Fruit fly (Drosophila melanogaster) whole organism, embryonic: ENCODE results near the gene cyr.
A peak's percentile ranks its signal among the peaks of the same experiment; 100 is the strongest.

ENCODE experiments used
- CG10274 ChIP-seq: fragments of 200-800 bp; sonication (Bioruptor generic); optimal IDR thresholded peaks from 3 replicates; lab custom pipeline; 2017; ENCODE audit warnings: missing biosample characterization, mild to moderate bottlenecking, missing genetic modification characterization
- CG10462 ChIP-seq: fragments of 200-800 bp; sonication (Bioruptor generic); optimal IDR thresholded peaks from 2 replicates; lab custom pipeline; 2016; ENCODE audit warnings: missing biosample characterization, missing genetic modification characterization
- CG10959 ChIP-seq: fragments of 200-800 bp; sonication (Bioruptor generic); IDR thresholded peaks from 2 replicates; pipeline ENCODE4 v1.3.6; 2022; ENCODE audit warnings: missing biosample characterization, missing genetic modification characterization
- CG11247 ChIP-seq: fragments of 200-800 bp; sonication (Bioruptor generic); IDR thresholded peaks from 2 replicates; pipeline ENCODE4 v1.3.6; 2022; ENCODE audit warnings: missing biosample characterization, missing genetic modification characterization
- CG13123 ChIP-seq: fragments of 200-800 bp; sonication (Bioruptor generic); optimal IDR thresholded peaks from 2 replicates; lab custom pipeline; 2016; ENCODE audit warnings: missing biosample characterization, missing genetic modification characterization
- CG1529 ChIP-seq: fragments of 200-800 bp; sonication (Bioruptor generic); optimal IDR thresholded peaks from 3 replicates; lab custom pipeline; 2018; ENCODE audit warnings: missing biosample characterization, missing genetic modification characterization
- CG15514 ChIP-seq: fragments of 200-800 bp; sonication (Bioruptor generic); optimal IDR thresholded peaks from 3 replicates; lab custom pipeline; 2017; ENCODE audit warnings: missing biosample characterization, missing genetic modification characterization, mild to moderate bottlenecking, moderate library complexity, missing genetic modification reagents
- CG17361 ChIP-seq: fragments of 200-800 bp; sonication (Bioruptor generic); IDR thresholded peaks from 3 replicates; pipeline ENCODE4 v1.3.6; 2022; ENCODE audit warnings: missing biosample characterization, missing genetic modification characterization
- CG17802 ChIP-seq: fragments of 200-800 bp; sonication (Bioruptor generic); optimal IDR thresholded peaks from 2 replicates; lab custom pipeline; 2018; ENCODE audit warnings: missing biosample characterization, mild to moderate bottlenecking, missing genetic modification characterization, moderate library complexity
- CG17829 ChIP-seq: fragments of 200-800 bp; optimal IDR thresholded peaks from 2 replicates; lab custom pipeline; 2019; ENCODE audit warnings: missing biosample characterization, mild to moderate bottlenecking, missing genetic modification characterization, moderate library complexity
- CG18764 ChIP-seq: fragments of 200-800 bp; sonication (Bioruptor generic); optimal IDR thresholded peaks from 3 replicates; lab custom pipeline; 2016; ENCODE audit warnings: missing biosample characterization, missing genetic modification characterization
- CG31441 ChIP-seq: fragments of 200-800 bp; sonication (Bioruptor generic); IDR thresholded peaks from 2 replicates; pipeline ENCODE4 v1.3.6; 2022; ENCODE audit warnings: missing biosample characterization, missing genetic modification characterization
- CG32772 ChIP-seq: fragments of 200-800 bp; sonication (Bioruptor generic); IDR thresholded peaks from 2 replicates; pipeline ENCODE4 v1.3.6; 2022; ENCODE audit warnings: missing biosample characterization, missing genetic modification characterization
- CG34422 ChIP-seq: fragments of 200-800 bp; sonication (Bioruptor generic); IDR thresholded peaks from 3 replicates; pipeline ENCODE4 v1.3.6; 2022; ENCODE audit warnings: missing biosample characterization, missing genetic modification characterization
- CG3995 ChIP-seq: fragments of 200-800 bp; sonication (Bioruptor generic); optimal IDR thresholded peaks from 3 replicates; lab custom pipeline; 2016; ENCODE audit warnings: missing biosample characterization, missing genetic modification characterization
- CG6272 ChIP-seq: fragments of 200-800 bp; sonication (Bioruptor generic); IDR thresholded peaks from 2 replicates; pipeline ENCODE4 v1.3.6; 2022; ENCODE audit warnings: missing biosample characterization, missing genetic modification characterization
- CG6813 ChIP-seq: fragments of 200-800 bp; sonication (Bioruptor generic); optimal IDR thresholded peaks from 2 replicates; lab custom pipeline; 2017; ENCODE audit warnings: missing biosample characterization, missing genetic modification characterization, mild to moderate bottlenecking, moderate library complexity, missing genetic modification reagents
- CG7372 ChIP-seq: fragments of 200-800 bp; sonication (Bioruptor generic); IDR thresholded peaks from 2 replicates; pipeline ENCODE4 v1.3.6; 2022; ENCODE audit warnings: missing biosample characterization, missing genetic modification characterization
- CG8089 ChIP-seq: fragments of 200-800 bp; sonication (Bioruptor generic); optimal IDR thresholded peaks from 3 replicates; lab custom pipeline; 2016; ENCODE audit warnings: missing biosample characterization, missing genetic modification characterization
- CG9876 ChIP-seq: fragments of 200-800 bp; sonication (Bioruptor generic); optimal IDR thresholded peaks from 2 replicates; lab custom pipeline; 2016; ENCODE audit warnings: missing biosample characterization, missing genetic modification characterization
- Dip2 ChIP-seq: fragments of 200-800 bp; sonication (Bioruptor generic); IDR thresholded peaks from 2 replicates; pipeline ENCODE4 v1.3.6; 2022; ENCODE audit warnings: missing biosample characterization, missing genetic modification characterization
- Dp ChIP-seq: fragments of 200-800 bp; sonication (Bioruptor generic); optimal IDR thresholded peaks from 2 replicates; lab custom pipeline; 2018; ENCODE audit warnings: missing biosample characterization, mild to moderate bottlenecking, missing genetic modification characterization, moderate library complexity
- Fer1 ChIP-seq: fragments of 200-800 bp; sonication (Bioruptor generic); optimal IDR thresholded peaks from 2 replicates; lab custom pipeline; 2017; ENCODE audit warnings: missing biosample characterization, mild to moderate bottlenecking, missing genetic modification characterization
- HLH3B ChIP-seq: fragments of 200-800 bp; sonication (Bioruptor generic); IDR thresholded peaks from 2 replicates; pipeline ENCODE4 v1.3.6; 2022; ENCODE audit warnings: missing biosample characterization, missing genetic modification characterization
- HLH4C ChIP-seq: fragments of 200-800 bp; sonication (Bioruptor generic); IDR thresholded peaks from 3 replicates; pipeline ENCODE4 v1.3.6; 2022; ENCODE audit warnings: missing biosample characterization, missing genetic modification characterization; ENCODE audit not compliant: partially characterized antibody
- Hr39 ChIP-seq: fragments of >200 bp; optimal IDR thresholded peaks from 2 replicates; lab custom pipeline; 2017
- Lpt ChIP-seq: fragments of >200 bp; optimal IDR thresholded peaks from 2 replicates; lab custom pipeline; 2018; ENCODE audit warnings: missing biosample characterization, missing genetic modification characterization
- Mad ChIP-seq: fragments of 200-800 bp; sonication (Bioruptor generic); optimal IDR thresholded peaks from 2 replicates; lab custom pipeline; 2016; ENCODE audit warnings: missing biosample characterization, missing genetic modification characterization
- Mes4 ChIP-seq: fragments of 200-800 bp; sonication (Bioruptor generic); optimal IDR thresholded peaks from 2 replicates; lab custom pipeline; 2016; ENCODE audit warnings: missing biosample characterization, missing genetic modification characterization
- Nf-YB ChIP-seq: fragments of 200-800 bp; sonication (Bioruptor generic); optimal IDR thresholded peaks from 3 replicates; lab custom pipeline; 2019; ENCODE audit warnings: missing biosample characterization, mild to moderate bottlenecking, missing genetic modification characterization, moderate library complexity
- NfI ChIP-seq: fragments of 200-800 bp; sonication (Bioruptor generic); optimal IDR thresholded peaks from 3 replicates; lab custom pipeline; 2018; ENCODE audit warnings: missing biosample characterization, mild to moderate bottlenecking, missing genetic modification characterization, moderate library complexity
- Opbp ChIP-seq: fragments of 200-800 bp; sonication (Bioruptor generic); IDR thresholded peaks from 3 replicates; pipeline ENCODE4 v1.3.6; 2022; ENCODE audit warnings: missing biosample characterization, missing genetic modification characterization; ENCODE audit not compliant: partially characterized antibody
- Pdp1 ChIP-seq, 2 experiments: fragments of 200-800 bp; sonication (Bioruptor generic); optimal IDR thresholded peaks; 3 replicates each; lab custom pipeline; 2016; ENCODE audit warnings: missing biosample characterization in 2 of 2, missing genetic modification characterization in 2 of 2, mild to moderate bottlenecking in 1 of 2, moderate library complexity in 1 of 2
- bsh ChIP-seq, 2 experiments: fragments of 200-800 bp; sonication (Bioruptor generic); optimal IDR thresholded peaks; 2 replicates each; lab custom pipeline; 2017 to 2018; ENCODE audit warnings: mild to moderate bottlenecking in 2 of 2, missing biosample characterization in 2 of 2, missing genetic modification characterization in 2 of 2, moderate library complexity in 1 of 2
- dm ChIP-seq: fragments of 200-800 bp; sonication (Bioruptor generic); optimal IDR thresholded peaks from 3 replicates; lab custom pipeline; 2016; ENCODE audit warnings: missing biosample characterization, missing genetic modification characterization
- fd64A ChIP-seq: fragments of 200-800 bp; sonication (Bioruptor generic); optimal IDR thresholded peaks from 3 replicates; lab custom pipeline; 2018; ENCODE audit warnings: missing biosample characterization, mild to moderate bottlenecking, missing genetic modification characterization
- gsb-n ChIP-seq: fragments of 200-800 bp; sonication (Bioruptor generic); optimal IDR thresholded peaks from 3 replicates; lab custom pipeline; 2018; ENCODE audit warnings: missing biosample characterization, mild to moderate bottlenecking, missing genetic modification characterization
- ham ChIP-seq: fragments of 200-800 bp; sonication (Bioruptor generic); IDR thresholded peaks from 2 replicates; pipeline ENCODE4 v1.3.6; 2022; ENCODE audit warnings: missing biosample characterization, missing genetic modification characterization
- ind ChIP-seq: fragments of 200-800 bp; sonication (Bioruptor generic); optimal IDR thresholded peaks from 3 replicates; lab custom pipeline; 2016; ENCODE audit warnings: missing biosample characterization, missing genetic modification characterization
- jing ChIP-seq: fragments of 200-800 bp; sonication (Bioruptor generic); optimal IDR thresholded peaks from 2 replicates; lab custom pipeline; 2018; ENCODE audit warnings: missing biosample characterization, mild to moderate bottlenecking, missing genetic modification characterization
- lola ChIP-seq, 3 experiments: fragments of >200 bp in 2 of 3; fragments of 200-800 bp in 1 of 3; sonication (Bioruptor generic) in 1 of 3; optimal IDR thresholded peaks; 2 replicates each; lab custom pipeline; 2017 to 2019; ENCODE audit warnings: missing biosample characterization in 3 of 3, missing genetic modification characterization in 3 of 3, mild to moderate bottlenecking in 1 of 3, moderate library complexity in 1 of 3
- nmo ChIP-seq: fragments of 200-800 bp; sonication (Bioruptor generic); optimal IDR thresholded peaks from 2 replicates; lab custom pipeline; 2018; ENCODE audit warnings: missing biosample characterization, mild to moderate bottlenecking, missing genetic modification characterization, moderate library complexity
- odd ChIP-seq: fragments of 200-800 bp; sonication (Bioruptor generic); optimal IDR thresholded peaks from 2 replicates; lab custom pipeline; 2017; ENCODE audit warnings: missing biosample characterization, mild to moderate bottlenecking, missing genetic modification characterization
- peb ChIP-seq: fragments of 200-800 bp; sonication (Bioruptor generic); IDR thresholded peaks from 2 replicates; pipeline ENCODE4 v1.3.6; 2022; ENCODE audit warnings: missing biosample characterization, missing genetic modification characterization
- shn ChIP-seq: fragments of 200-800 bp; sonication (Bioruptor generic); optimal IDR thresholded peaks from 3 replicates; lab custom pipeline; 2016; ENCODE audit warnings: missing biosample characterization, missing genetic modification characterization
- sob ChIP-seq: fragments of 200-800 bp; sonication (Bioruptor generic); IDR thresholded peaks from 2 replicates; pipeline ENCODE4 v1.3.6; 2022; ENCODE audit warnings: missing biosample characterization, missing genetic modification characterization
- stwl ChIP-seq: fragments of 200-800 bp; sonication (Bioruptor generic); optimal IDR thresholded peaks from 3 replicates; lab custom pipeline; 2018; ENCODE audit warnings: missing biosample characterization, mild to moderate bottlenecking, missing genetic modification characterization, moderate library complexity
- vvl ChIP-seq: fragments of 200-800 bp; sonication (Bioruptor generic); IDR thresholded peaks from 2 replicates; pipeline ENCODE4 v1.3.6; 2022; ENCODE audit warnings: missing biosample characterization, missing genetic modification characterization
- zfh2 ChIP-seq: fragments of 200-800 bp; sonication (Bioruptor generic); optimal IDR thresholded peaks from 2 replicates; lab custom pipeline; 2016; ENCODE audit warnings: missing biosample characterization, missing genetic modification characterization

cyr gene

DNA sequence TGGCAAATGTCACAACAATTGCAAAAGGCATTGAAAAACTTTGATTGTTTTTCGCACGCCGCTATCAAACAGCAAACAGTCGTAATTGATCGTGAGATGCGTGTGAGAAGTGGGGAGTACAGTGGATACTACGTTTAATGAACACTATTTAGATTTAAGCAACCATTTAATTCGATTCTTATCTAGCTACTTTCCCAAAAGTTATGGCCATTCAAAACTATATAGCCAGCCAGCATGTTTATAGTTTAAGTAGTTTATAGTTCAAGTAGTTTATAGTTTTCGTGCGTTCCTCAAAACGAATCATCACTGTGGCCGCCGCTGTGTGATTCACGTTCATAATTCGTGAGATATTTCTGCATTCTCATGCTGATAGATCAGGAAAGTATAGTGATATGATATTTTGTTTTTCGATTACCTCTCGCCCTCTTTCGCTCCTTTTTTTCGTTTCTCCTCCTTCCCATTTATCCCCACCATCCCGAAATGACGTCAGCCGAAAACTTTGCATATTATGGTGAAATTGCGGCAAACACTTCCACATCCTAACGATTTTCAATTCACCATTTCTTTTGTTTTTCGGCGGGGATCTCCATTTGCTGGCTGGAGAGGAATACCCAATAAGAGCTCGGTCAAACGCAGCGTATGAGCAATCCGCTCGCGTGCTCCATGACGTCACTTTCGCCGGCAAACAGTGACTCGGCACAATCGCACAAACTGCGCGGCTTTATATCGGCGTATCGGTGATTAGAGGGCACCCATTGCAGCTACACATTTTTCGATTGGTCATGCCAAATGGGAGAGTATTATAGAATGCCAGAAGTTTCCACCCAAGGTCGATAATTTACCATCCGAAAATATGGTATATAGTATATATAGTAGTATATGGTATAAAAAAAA, 21.9 kb downstream of the cyr start (continued):
- 0 out of 3 replicates have a peak, but pooled peaks have one; percentile 16 for TF ChIP-seq CG17361
- TF ChIP-seq HLH4C (GFP tag; lab: Robert Waterston, UW), result no peak
- TF ChIP-seq gsb-n (tag; lab: Kevin White, UChicago), result no peak
- no peak for TF ChIP-seq Mad
- 0 out of 2 replicates have a peak, but pooled peaks have one; percentile 12 for TF ChIP-seq CG11247 (GFP tag; lab: Robert Waterston, UW)
- no peak for TF ChIP-seq CG10959
- TF ChIP-seq nmo (GFP tag; lab: Kevin White, UChicago), result peak; percentile 16
- TF ChIP-seq CG32772 (GFP tag; lab: Robert Waterston, UW), result 0 out of 2 replicates have a peak, but pooled peaks have one; percentile 43
- TF ChIP-seq Opbp (GFP tag; lab: Robert Waterston, UW), result no peak
- peak; percentile 75 for TF ChIP-seq Fer1 (GFP tag; lab: Kevin White, UChicago)
- TF ChIP-seq CG18764 (GFP tag; lab: Kevin White, UChicago), result no peak
- no peak for TF ChIP-seq odd (GFP tag; lab: Kevin White, UChicago)
- peak; percentile 56 for TF ChIP-seq ind (GFP tag; lab: Kevin White, UChicago)
- no peak for TF ChIP-seq CG6272 (GFP tag; lab: Robert Waterston, UW)
- TF ChIP-seq zfh2 (GFP tag; lab: Kevin White, UChicago), result peak; percentile 78
- no peak for TF ChIP-seq CG1529
- TF ChIP-seq CG10462 (GFP tag; lab: Kevin White, UChicago), result no peak
- TF ChIP-seq Mes4 (GFP tag; lab: Kevin White, UChicago), result no peak
- no peak for TF ChIP-seq CG17802 (tag; lab: Kevin White, UChicago)
- no peak for TF ChIP-seq CG31441 (GFP tag; lab: Robert Waterston, UW)
- TF ChIP-seq CG13123 (GFP tag; lab: Kevin White, UChicago), result no peak
- TF ChIP-seq ham (GFP tag; lab: Robert Waterston, UW), result no peak
- TF ChIP-seq bsh (GFP tag; optimal IDR thresholded peaks at IDR 0.05; lab: Kevin White, UChicago), result peak in 1 of 2 experiments; percentile 18
- TF ChIP-seq CG17829, result peak; percentile 29
- TF ChIP-seq Dip2 (GFP tag; lab: Robert Waterston, UW), result no peak
- no peak for TF ChIP-seq Dp
- peak; percentile 21; the same call in 1 of the 2 replicates for TF ChIP-seq HLH3B (GFP tag; lab: Robert Waterston, UW)
- peak; percentile 22 to 30 for TF ChIP-seq Pdp1 (GFP tag; optimal IDR thresholded peaks at IDR 0.05; lab: Kevin White, UChicago)
- peak; percentile 7 for TF ChIP-seq CG3995 (GFP tag; lab: Kevin White, UChicago)
- TF ChIP-seq CG6813 (GFP tag; lab: Kevin White, UChicago), result peak; percentile 54
- TF ChIP-seq CG15514, result peak; percentile 67
- no peak for TF ChIP-seq Lpt (GFP tag; lab: Kevin White, UChicago)
- peak; percentile 77 for TF ChIP-seq NfI
- no peak for TF ChIP-seq CG8089 (GFP tag; lab: Kevin White, UChicago)
- TF ChIP-seq Nf-YB, result no peak
- TF ChIP-seq fd64A (GFP tag; lab: Kevin White, UChicago), result no peak
- TF ChIP-seq CG9876, result no peak
- TF ChIP-seq stwl (tag; lab: Kevin White, UChicago), result no peak
- TF ChIP-seq shn (GFP tag; lab: Kevin White, UChicago), result peak; percentile 14
- TF ChIP-seq dm (GFP tag; lab: Kevin White, UChicago), result no peak
- peak; percentile 56; the same call in 1 of the 2 replicates for TF ChIP-seq vvl (GFP tag; lab: Robert Waterston, UW)
- TF ChIP-seq CG7372 (GFP tag; lab: Robert Waterston, UW), result peak; percentile 21; the same call in 1 of the 2 replicates
- no peak for TF ChIP-seq Hr39 (lab: Kevin White, UChicago)
- peak; percentile 38 for TF ChIP-seq CG10274 (GFP tag; lab: Kevin White, UChicago)
- peak; percentile 76 for TF ChIP-seq sob (GFP tag; lab: Robert Waterston, UW)
- TF ChIP-seq lola (GFP tag; optimal IDR thresholded peaks at IDR 0.05; lab: Kevin White, UChicago), result no peak
- no peak for TF ChIP-seq CG34422
- no peak for TF ChIP-seq jing (GFP tag; lab: Kevin White, UChicago)
- no peak for TF ChIP-seq peb (GFP tag; lab: Robert Waterston, UW)
